Worm (Caenorhabditis elegans) whole organism, L2 larva: ENCODE results near the gene fndc-1.

Experiments used
- gmeb-1 ChIP-seq: fragments of 150-350 bp; optimal IDR thresholded peaks from 2 replicates; lab custom pipeline; 2014; ENCODE audit warnings: missing biosample characterization, missing genetic modification characterization
- lin-11 ChIP-seq: fragments of 150-350 bp; sonication (generic microtip); optimal IDR thresholded peaks from 2 replicates; lab custom pipeline; 2014; ENCODE audit warnings: missing biosample characterization, missing genetic modification characterization, inconsistent platforms, mixed read lengths
- lin-39 ChIP-seq: fragments of 150-350 bp; optimal IDR thresholded peaks from 2 replicates; lab custom pipeline; 2014; ENCODE audit warnings: missing biosample characterization, missing genetic modification reagents, missing genetic modification characterization
- mdl-1 ChIP-seq, 2 experiments: fragments of 150-350 bp in 1 of 2; sonication (generic microtip) in 1 of 2; optimal IDR thresholded peaks; 2 replicates each; lab custom pipeline; 2017; ENCODE audit warnings: missing biosample characterization in 2 of 2, missing genetic modification characterization in 2 of 2
- skn-1 ChIP-seq: sonication (generic microtip); optimal IDR thresholded peaks from 2 replicates; lab custom pipeline; 2017; ENCODE audit warnings: missing biosample characterization, missing genetic modification characterization
- unc-39 ChIP-seq: fragments of 150-350 bp; optimal IDR thresholded peaks from 2 replicates; lab custom pipeline; 2014; ENCODE audit warnings: missing biosample characterization, missing genetic modification characterization
- unc-62 ChIP-seq: fragments of 150-350 bp; optimal IDR thresholded peaks from 2 replicates; lab custom pipeline; 2014; ENCODE audit warnings: missing biosample characterization, missing genetic modification reagents, missing genetic modification characterization
- ztf-11 ChIP-seq: sonication (generic microtip); optimal IDR thresholded peaks from 2 replicates; lab custom pipeline; 2017; ENCODE audit warnings: missing biosample characterization, missing genetic modification characterization
- ztf-4 ChIP-seq: fragments of 150-350 bp; optimal IDR thresholded peaks from 2 replicates; lab custom pipeline; 2014; ENCODE audit warnings: missing biosample characterization, missing genetic modification characterization

DNA sequence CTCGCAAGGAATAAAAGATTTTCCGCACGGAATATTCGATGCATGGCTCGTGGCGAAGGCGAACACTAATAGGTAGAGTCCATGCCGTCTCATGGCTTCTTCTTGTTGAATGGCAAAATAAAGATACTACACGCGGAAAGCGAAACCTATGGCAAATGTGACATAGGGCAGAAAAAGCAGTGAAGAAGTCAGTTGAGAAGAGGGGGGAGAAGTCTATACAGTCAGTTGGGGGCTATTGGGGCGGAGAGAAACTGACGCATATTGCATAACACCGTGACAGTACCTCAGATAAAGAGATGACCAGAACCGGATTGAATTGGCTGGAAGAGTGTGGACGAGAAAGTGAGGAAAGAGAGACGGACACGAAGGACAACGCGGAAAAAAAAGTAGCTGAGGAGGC, 10.3 kb upstream of the fndc-1 start, which contains the start of gene T06D8.10:
- TF ChIP-seq lin-11 (tag; lab: Kevin White, UChicago) (no peak), skn-1 (tag; lab: Kevin White, UChicago) (no peak), unc-39 (tag; lab: Kevin White, UChicago) (no peak), ztf-11 (tag; lab: Kevin White, UChicago) (no peak), gmeb-1 (tag; lab: Kevin White, UChicago) (no peak), mdl-1 (tag; optimal IDR thresholded peaks at IDR 0.05; lab: Kevin White, UChicago) (no peak), ztf-4 (tag; lab: Kevin White, UChicago) (no peak), lin-39 (no peak), unc-62 (no peak)
